Fruit fly (Drosophila melanogaster) whole organism, embryonic: ENCODE data around the gene pyd.

Experiments
- Asciz ChIP-seq: fragments of 200-800 bp; sonication (Bioruptor generic); optimal IDR thresholded peaks from 2 replicates; lab custom pipeline; 2017; ENCODE audit warnings: missing biosample characterization, mild to moderate bottlenecking, missing genetic modification characterization, missing genetic modification reagents
- B-H2 ChIP-seq: fragments of 200-800 bp; sonication (Bioruptor generic); optimal IDR thresholded peaks from 2 replicates; lab custom pipeline; 2018; ENCODE audit warnings: missing biosample characterization, mild to moderate bottlenecking, missing genetic modification characterization
- BtbVII ChIP-seq: fragments of 200-800 bp; sonication (Bioruptor generic); optimal IDR thresholded peaks from 3 replicates; lab custom pipeline; 2017; ENCODE audit warnings: missing biosample characterization, mild to moderate bottlenecking, missing genetic modification characterization
- CG10543 ChIP-seq: fragments of 200-800 bp; sonication (Bioruptor generic); optimal IDR thresholded peaks from 3 replicates; lab custom pipeline; 2017; ENCODE audit warnings: missing biosample characterization, mild to moderate bottlenecking, missing genetic modification characterization, moderate library complexity
- CG11696 ChIP-seq: fragments of 200-800 bp; sonication (Bioruptor generic); IDR thresholded peaks from 2 replicates; pipeline ENCODE4 v1.3.6; 2022; ENCODE audit warnings: missing biosample characterization, missing genetic modification characterization
- CG12744 ChIP-seq: fragments of 200-800 bp; sonication (Bioruptor generic); optimal IDR thresholded peaks from 2 replicates; lab custom pipeline; 2016; ENCODE audit warnings: missing biosample characterization, missing genetic modification characterization
- CG13894 ChIP-seq: fragments of 200-800 bp; sonication (Bioruptor generic); optimal IDR thresholded peaks from 3 replicates; lab custom pipeline; 2018; ENCODE audit warnings: missing biosample characterization, mild to moderate bottlenecking, missing genetic modification characterization, moderate library complexity
- CG15601 ChIP-seq: fragments of 200-800 bp; sonication (Bioruptor generic); optimal IDR thresholded peaks from 3 replicates; lab custom pipeline; 2019; ENCODE audit warnings: missing biosample characterization, mild to moderate bottlenecking, missing genetic modification characterization, moderate library complexity
- CG1647 ChIP-seq: fragments of 200-800 bp; sonication (Bioruptor generic); optimal IDR thresholded peaks from 3 replicates; lab custom pipeline; 2016; ENCODE audit warnings: missing biosample characterization, missing genetic modification characterization
- CG16813 ChIP-seq: fragments of 200-800 bp; sonication (Bioruptor generic); IDR thresholded peaks from 3 replicates; pipeline ENCODE4 v1.3.6; 2022; ENCODE audit warnings: missing biosample characterization, missing genetic modification characterization; ENCODE audit not compliant: partially characterized antibody
- CG17829 ChIP-seq: fragments of 200-800 bp; optimal IDR thresholded peaks from 2 replicates; lab custom pipeline; 2019; ENCODE audit warnings: missing biosample characterization, mild to moderate bottlenecking, missing genetic modification characterization, moderate library complexity
- CG1792 ChIP-seq: fragments of 200-800 bp; sonication (Bioruptor generic); optimal IDR thresholded peaks from 2 replicates; lab custom pipeline; 2016; ENCODE audit warnings: missing biosample characterization, missing genetic modification characterization
- CG2116 ChIP-seq: fragments of 200-800 bp; sonication (Bioruptor generic); optimal IDR thresholded peaks from 3 replicates; lab custom pipeline; 2018; ENCODE audit warnings: missing biosample characterization, mild to moderate bottlenecking, missing genetic modification characterization
- CG2129 ChIP-seq: fragments of 200-800 bp; sonication (Bioruptor generic); IDR thresholded peaks from 2 replicates; pipeline ENCODE4 v1.3.6; 2022; ENCODE audit warnings: missing biosample characterization, missing genetic modification characterization; ENCODE audit not compliant: partially characterized antibody
- CG2712 ChIP-seq: fragments of 200-800 bp; optimal IDR thresholded peaks from 3 replicates; lab custom pipeline; 2019; ENCODE audit warnings: missing biosample characterization, mild to moderate bottlenecking, missing genetic modification characterization, moderate library complexity
- CG30431 ChIP-seq: fragments of 200-800 bp; sonication (Bioruptor generic); optimal IDR thresholded peaks from 2 replicates; lab custom pipeline; 2017; ENCODE audit warnings: missing biosample characterization, missing genetic modification characterization
- CG32767 ChIP-seq: fragments of 200-800 bp; sonication (Bioruptor generic); IDR thresholded peaks from 2 replicates; pipeline ENCODE4 v1.3.6; 2022; ENCODE audit warnings: missing biosample characterization, missing genetic modification characterization
- CG3281 ChIP-seq: fragments of 200-800 bp; sonication (Bioruptor generic); optimal IDR thresholded peaks from 3 replicates; lab custom pipeline; 2017; ENCODE audit warnings: missing biosample characterization, mild to moderate bottlenecking, missing genetic modification characterization
- CG3847 ChIP-seq: fragments of 200-800 bp; sonication (Bioruptor generic); IDR thresholded peaks from 2 replicates; pipeline ENCODE4 v1.3.6; 2022; ENCODE audit warnings: missing biosample characterization, missing genetic modification characterization
- CG4360 ChIP-seq: fragments of 200-800 bp; sonication (Bioruptor generic); IDR thresholded peaks from 2 replicates; pipeline ENCODE4 v1.3.6; 2022; ENCODE audit warnings: missing biosample characterization, missing genetic modification characterization
- CG4617 ChIP-seq: fragments of 200-800 bp; sonication (Bioruptor generic); optimal IDR thresholded peaks from 3 replicates; lab custom pipeline; 2016; ENCODE audit warnings: missing biosample characterization, missing genetic modification characterization, borderline replicate concordance
- CG5180 ChIP-seq: fragments of 200-800 bp; sonication (Bioruptor generic); optimal IDR thresholded peaks from 3 replicates; lab custom pipeline; 2017; ENCODE audit warnings: missing biosample characterization, missing genetic modification characterization, mild to moderate bottlenecking, moderate library complexity, missing genetic modification reagents
- CG7745 ChIP-seq: fragments of 200-800 bp; sonication (Bioruptor generic); optimal IDR thresholded peaks from 2 replicates; lab custom pipeline; 2018; ENCODE audit warnings: missing biosample characterization, mild to moderate bottlenecking, missing genetic modification characterization, moderate library complexity
- CG7928 ChIP-seq: fragments of 200-800 bp; sonication (Bioruptor generic); optimal IDR thresholded peaks from 2 replicates; lab custom pipeline; 2017; ENCODE audit warnings: missing biosample characterization, mild to moderate bottlenecking, missing genetic modification characterization
- CG8089 ChIP-seq: fragments of 200-800 bp; sonication (Bioruptor generic); optimal IDR thresholded peaks from 3 replicates; lab custom pipeline; 2016; ENCODE audit warnings: missing biosample characterization, missing genetic modification characterization
- CG8388 ChIP-seq: fragments of 200-800 bp; sonication (Bioruptor generic); optimal IDR thresholded peaks from 2 replicates; lab custom pipeline; 2019; ENCODE audit warnings: missing biosample characterization, mild to moderate bottlenecking, missing genetic modification characterization, moderate library complexity
- CG9876 ChIP-seq: fragments of 200-800 bp; sonication (Bioruptor generic); optimal IDR thresholded peaks from 2 replicates; lab custom pipeline; 2016; ENCODE audit warnings: missing biosample characterization, missing genetic modification characterization
- CG9932 ChIP-seq: fragments of 200-800 bp; sonication (Bioruptor generic); IDR thresholded peaks from 2 replicates; pipeline ENCODE4 v1.3.6; 2022; ENCODE audit warnings: missing biosample characterization, missing genetic modification characterization
- Doc3 ChIP-seq: fragments of 200-800 bp; sonication (Bioruptor generic); IDR thresholded peaks from 3 replicates; pipeline ENCODE4 v1.3.6; 2022; ENCODE audit warnings: missing biosample characterization, missing genetic modification characterization; ENCODE audit not compliant: partially characterized antibody
- Ets65A ChIP-seq: fragments of 200-800 bp; sonication (Bioruptor generic); peaks from one replicate; lab custom pipeline; 2016; ENCODE audit warnings: missing biosample characterization, missing genetic modification characterization
- Fer2 ChIP-seq: fragments of 200-800 bp; sonication (Bioruptor generic); optimal IDR thresholded peaks from 2 replicates; lab custom pipeline; 2018; ENCODE audit warnings: missing biosample characterization, mild to moderate bottlenecking, missing genetic modification characterization, moderate library complexity
- Sox100B ChIP-seq: fragments of 200-800 bp; sonication (Bioruptor generic); optimal IDR thresholded peaks from 3 replicates; lab custom pipeline; 2018; ENCODE audit warnings: missing biosample characterization, mild to moderate bottlenecking, missing genetic modification characterization
- TFAM ChIP-seq: fragments of 200-800 bp; sonication (Bioruptor generic); optimal IDR thresholded peaks from 2 replicates; lab custom pipeline; 2017; ENCODE audit warnings: missing biosample characterization, missing genetic modification characterization, inconsistent platforms
- Tbp ChIP-seq: fragments of >200 bp; optimal IDR thresholded peaks from 2 replicates; lab custom pipeline; 2018; ENCODE audit warnings: missing biosample characterization, missing genetic modification characterization
- chif ChIP-seq, 2 experiments: fragments of 200-800 bp; sonication (Bioruptor generic); optimal IDR thresholded peaks; 3 replicates each; lab custom pipeline; 2016; ENCODE audit warnings: missing biosample characterization in 2 of 2, missing genetic modification characterization in 2 of 2
- chn ChIP-seq: fragments of 200-800 bp; sonication (Bioruptor generic); optimal IDR thresholded peaks from 2 replicates; lab custom pipeline; 2016; ENCODE audit warnings: missing biosample characterization, missing genetic modification characterization
- emc ChIP-seq: fragments of 200-800 bp; sonication (Bioruptor generic); optimal IDR thresholded peaks from 2 replicates; lab custom pipeline; 2016; ENCODE audit warnings: missing biosample characterization, missing genetic modification characterization
- en ChIP-seq: fragments of 200-800 bp; sonication (Bioruptor generic); optimal IDR thresholded peaks from 2 replicates; lab custom pipeline; 2016; ENCODE audit warnings: missing biosample characterization, missing genetic modification characterization
- fd96Cb ChIP-seq: fragments of 200-800 bp; sonication (Bioruptor generic); optimal IDR thresholded peaks from 2 replicates; lab custom pipeline; 2018; ENCODE audit warnings: missing biosample characterization, mild to moderate bottlenecking, missing genetic modification characterization, moderate library complexity
- her ChIP-seq: fragments of 200-800 bp; sonication (Bioruptor generic); optimal IDR thresholded peaks from 2 replicates; lab custom pipeline; 2016; ENCODE audit warnings: missing biosample characterization, missing genetic modification characterization
- klu ChIP-seq: fragments of 200-800 bp; sonication (Bioruptor generic); IDR thresholded peaks from 2 replicates; pipeline ENCODE4 v1.3.6; 2022; ENCODE audit warnings: missing biosample characterization, missing genetic modification characterization
- lola ChIP-seq, 3 experiments: fragments of >200 bp in 2 of 3; fragments of 200-800 bp in 1 of 3; sonication (Bioruptor generic) in 1 of 3; optimal IDR thresholded peaks; 2 replicates each; lab custom pipeline; 2017 to 2019; ENCODE audit warnings: missing biosample characterization in 3 of 3, missing genetic modification characterization in 3 of 3, mild to moderate bottlenecking in 1 of 3, moderate library complexity in 1 of 3
- lov ChIP-seq, 2 experiments: fragments of 200-800 bp in 1 of 2; fragments of >200 bp in 1 of 2; sonication (Bioruptor generic) in 1 of 2; IDR thresholded peaks in 1 of 2; optimal IDR thresholded peaks in 1 of 2; 2 replicates in 1 of 2; 3 replicates in 1 of 2; pipeline versions ENCODE4 v1.3.6 to Lab custom; 2017 to 2022; ENCODE audit warnings: missing biosample characterization in 1 of 2, missing genetic modification characterization in 1 of 2
- mam ChIP-seq: fragments of 200-800 bp; sonication (Bioruptor generic); optimal IDR thresholded peaks from 3 replicates; lab custom pipeline; 2016; ENCODE audit warnings: missing biosample characterization, missing genetic modification characterization
- nom ChIP-seq: fragments of 200-800 bp; sonication (Bioruptor generic); optimal IDR thresholded peaks from 2 replicates; lab custom pipeline; 2017; ENCODE audit warnings: missing biosample characterization, missing genetic modification characterization, mild to moderate bottlenecking, moderate library complexity, missing genetic modification reagents
- peb ChIP-seq: fragments of 200-800 bp; sonication (Bioruptor generic); IDR thresholded peaks from 2 replicates; pipeline ENCODE4 v1.3.6; 2022; ENCODE audit warnings: missing biosample characterization, missing genetic modification characterization
- tll ChIP-seq, 2 experiments: fragments of 200-800 bp in 1 of 2; fragments of >200 bp in 1 of 2; sonication (Bioruptor generic) in 1 of 2; optimal IDR thresholded peaks; 2 replicates each; lab custom pipeline; 2017 to 2019; ENCODE audit warnings: missing biosample characterization in 2 of 2, missing genetic modification characterization in 2 of 2, mild to moderate bottlenecking in 1 of 2, moderate library complexity in 1 of 2
- wdn ChIP-seq: fragments of 200-800 bp; sonication (Bioruptor generic); IDR thresholded peaks from 2 replicates; pipeline ENCODE4 v1.3.6; 2022; ENCODE audit warnings: missing biosample characterization, missing genetic modification characterization

Gene pyd

dm6 chr3R:8788722-8789400 lies 142.8 kb downstream of the pyd start (continued):
- TF ChIP-seq her (no peak), CG15601 (tag; lab: Kevin White, UChicago) (no peak), Asciz (GFP tag; lab: Kevin White, UChicago) (peak; percentile 40), peb (peak; percentile 47; the same call in 1 of the 2 replicates), CG3281 (GFP tag; lab: Kevin White, UChicago) (no peak), CG2116 (GFP tag; lab: Kevin White, UChicago) (no peak), chif (GFP tag; optimal IDR thresholded peaks at IDR 0.05; lab: Kevin White, UChicago) (peak in 1 of 2 experiments; percentile 22), lov (optimal IDR thresholded peaks at IDR 0.05; lab: Kevin White, UChicago) (no peak), lov (GFP tag; IDR thresholded peaks at IDR 0.05; lab: Robert Waterston, UW) (no peak), CG16813 (GFP tag; lab: Robert Waterston, UW) (no peak), CG30431 (no peak), CG8388 (peak; percentile 37), CG17829 (tag; lab: Kevin White, UChicago) (peak; percentile 62), CG8089 (GFP tag; lab: Kevin White, UChicago) (no peak), CG7928 (GFP tag; lab: Kevin White, UChicago) (no peak), CG5180 (peak; percentile 30), tll (GFP tag; optimal IDR thresholded peaks at IDR 0.05; lab: Kevin White, UChicago) (no peak), CG10543 (GFP tag; lab: Kevin White, UChicago) (no peak), lola (GFP tag; optimal IDR thresholded peaks at IDR 0.05; lab: Kevin White, UChicago) (peak in 1 of 3 experiments; percentile 7), CG11696 (GFP tag; lab: Robert Waterston, UW) (peak; percentile 90), CG32767 (GFP tag; lab: Robert Waterston, UW) (peak; percentile 11; the same call in 1 of the 2 replicates), CG9876 (GFP tag; lab: Kevin White, UChicago) (no peak), nom (GFP tag; lab: Kevin White, UChicago) (no peak), Tbp (GFP tag; lab: Kevin White, UChicago) (no peak), CG4617 (no peak), BtbVII (peak; percentile 11), CG1647 (no peak), CG7745 (tag; lab: Kevin White, UChicago) (no peak), CG13894 (no peak), emc (GFP tag; lab: Kevin White, UChicago) (no peak), Ets65A (GFP tag; lab: Kevin White, UChicago) (no peak), CG1792 (GFP tag; lab: Kevin White, UChicago) (no peak), CG9932 (GFP tag; lab: Robert Waterston, UW) (no peak), wdn (GFP tag; lab: Robert Waterston, UW) (0 out of 2 replicates have a peak, but pooled peaks have one; percentile 16), en (GFP tag; lab: Kevin White, UChicago) (no peak), CG3847 (no peak), CG12744 (GFP tag; lab: Kevin White, UChicago) (no peak), CG2712 (peak; percentile 76), TFAM (GFP tag; lab: Kevin White, UChicago) (no peak), mam (GFP tag; lab: Kevin White, UChicago) (no peak), Sox100B (peak; percentile 54), klu (GFP tag; lab: Robert Waterston, UW) (no peak), B-H2 (GFP tag; lab: Kevin White, UChicago) (no peak), Fer2 (tag; lab: Kevin White, UChicago) (no peak), CG4360 (GFP tag; lab: Robert Waterston, UW) (peak; percentile 55; the same call in 1 of the 2 replicates), CG2129 (GFP tag; lab: Robert Waterston, UW) (no peak), chn (GFP tag; lab: Kevin White, UChicago) (no peak), fd96Cb (tag; lab: Kevin White, UChicago) (peak; percentile 56), Doc3 (GFP tag; lab: Robert Waterston, UW) (no peak)
